Fruit fly (Drosophila melanogaster): Measurements from ENCODE around the gene exex.

exex gene

DNA sequence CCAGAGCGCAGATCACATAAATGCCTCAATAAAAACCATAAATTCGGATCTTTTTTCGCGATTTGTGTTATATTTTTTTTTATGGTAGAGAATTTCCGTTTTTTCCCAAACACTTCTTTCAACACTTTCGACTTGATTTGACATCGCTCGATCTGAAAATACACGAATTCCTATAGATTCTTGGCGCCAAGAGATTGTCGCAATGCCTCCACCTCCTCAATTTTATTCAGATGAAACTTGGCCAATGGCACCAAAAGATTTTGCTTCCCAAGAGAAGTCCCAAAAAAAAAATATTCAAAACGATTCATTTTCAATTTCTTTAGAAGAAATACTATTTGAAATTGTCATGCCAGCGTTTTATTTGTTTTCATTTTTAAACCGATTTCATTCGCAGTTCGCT, 43.4 kb upstream of the exex start:
- no peak for TF ChIP-seq pan (optimal IDR thresholded peaks at IDR 0.05)
- no peak for TF ChIP-seq Hnf4 (GFP tag; optimal IDR thresholded peaks at IDR 0.05)
- TF ChIP-seq Dif (GFP tag; optimal IDR thresholded peaks at IDR 0.05; ENCODE audit: partially characterized antibody) = no peak
- no peak for TF ChIP-seq rgr (GFP tag; optimal IDR thresholded peaks at IDR 0.05)
- TF ChIP-seq OdsH (GFP tag; optimal IDR thresholded peaks at IDR 0.05) = no peak
- TF ChIP-seq fru (GFP tag; optimal IDR thresholded peaks at IDR 0.05) = no peak
- no peak for TF ChIP-seq N (GFP tag; optimal IDR thresholded peaks at IDR 0.05)
- TF ChIP-seq Sp1 (GFP tag; optimal IDR thresholded peaks at IDR 0.05) = no peak
- TF ChIP-seq foxo (GFP tag; optimal IDR thresholded peaks at IDR 0.05) = no peak
- no peak for TF ChIP-seq Jra (GFP tag; optimal IDR thresholded peaks at IDR 0.05)
- TF ChIP-seq lola (GFP tag; optimal IDR thresholded peaks at IDR 0.05) = no peak
- TF ChIP-seq Mio (GFP tag; optimal IDR thresholded peaks at IDR 0.05) = no peak
- TF ChIP-seq tai (GFP tag; optimal IDR thresholded peaks at IDR 0.05) = no peak
- TF ChIP-seq woc (GFP tag; optimal IDR thresholded peaks at IDR 0.05) = no peak
- TF ChIP-seq CG32264 (GFP tag; optimal IDR thresholded peaks at IDR 0.05) = no peak
- TF ChIP-seq h (GFP tag; optimal IDR thresholded peaks at IDR 0.05) = no peak
- TF ChIP-seq ey (GFP tag; optimal IDR thresholded peaks at IDR 0.05) = no peak
- TF ChIP-seq HLH106 (tag; optimal IDR thresholded peaks at IDR 0.05) = no peak

DNA sequence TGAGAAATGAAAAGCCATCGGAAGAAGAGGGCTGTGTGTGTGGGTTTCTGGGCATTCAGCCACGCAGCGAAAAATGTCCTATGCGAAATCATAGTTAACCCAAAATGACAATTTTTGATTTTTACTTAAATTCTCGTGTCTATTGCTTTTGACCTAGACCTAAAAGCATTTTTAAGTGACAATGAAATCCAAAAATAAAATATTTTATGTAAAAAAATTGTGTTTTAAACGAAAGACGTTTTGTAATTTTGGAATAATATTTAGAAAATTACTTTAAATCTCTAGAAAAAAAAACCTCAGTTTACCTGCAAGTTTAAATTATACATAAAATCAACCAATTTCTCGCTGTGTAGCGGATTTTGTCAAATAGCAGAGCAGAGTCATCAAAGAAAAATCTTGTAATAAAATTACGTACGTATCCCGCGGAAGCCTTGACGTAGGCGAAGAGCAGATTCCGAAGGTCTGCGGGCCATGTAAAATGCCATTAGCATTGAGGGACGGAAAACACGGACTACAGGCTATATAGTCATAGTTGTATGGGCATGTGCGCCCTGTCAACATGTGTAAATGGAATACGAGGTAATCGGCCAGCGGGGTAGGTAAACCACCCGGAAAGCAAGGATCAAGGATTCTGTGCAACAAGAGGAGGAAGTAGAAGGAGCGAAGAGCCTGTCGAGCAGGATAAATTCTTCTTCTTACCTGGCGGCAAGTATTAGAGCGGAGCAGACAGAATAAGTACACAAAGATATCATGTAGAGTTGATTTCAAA, 38.1 kb upstream of the exex start:
- no peak for TF ChIP-seq GATAd (GFP tag; optimal IDR thresholded peaks at IDR 0.05)
- no peak for TF ChIP-seq CG32264 (GFP tag; optimal IDR thresholded peaks at IDR 0.05)
- no peak for TF ChIP-seq foxo (GFP tag; optimal IDR thresholded peaks at IDR 0.05)
- TF ChIP-seq Myc (optimal IDR thresholded peaks at IDR 0.05) = no peak
- TF ChIP-seq jim (GFP tag; optimal IDR thresholded peaks at IDR 0.05) = no peak
- TF ChIP-seq lola (GFP tag; optimal IDR thresholded peaks at IDR 0.05) = no peak
- TF ChIP-seq dl (GFP tag; optimal IDR thresholded peaks at IDR 0.05; ENCODE audit: insufficient read depth in 1 of 2, partially characterized antibody in 2 of 2) = no peak
- no peak for TF ChIP-seq Hr83 (GFP tag; optimal IDR thresholded peaks at IDR 0.05; ENCODE audit: poor library complexity, severe bottlenecking)
- TF ChIP-seq CrebA (GFP tag; optimal IDR thresholded peaks at IDR 0.05; ENCODE audit: borderline replicate concordance) = no peak
- no peak for TF ChIP-seq brk (GFP tag; optimal IDR thresholded peaks at IDR 0.05)
- TF ChIP-seq usp (GFP tag; optimal IDR thresholded peaks at IDR 0.05) = no peak
- no peak for TF ChIP-seq pan (optimal IDR thresholded peaks at IDR 0.05)

DNA sequence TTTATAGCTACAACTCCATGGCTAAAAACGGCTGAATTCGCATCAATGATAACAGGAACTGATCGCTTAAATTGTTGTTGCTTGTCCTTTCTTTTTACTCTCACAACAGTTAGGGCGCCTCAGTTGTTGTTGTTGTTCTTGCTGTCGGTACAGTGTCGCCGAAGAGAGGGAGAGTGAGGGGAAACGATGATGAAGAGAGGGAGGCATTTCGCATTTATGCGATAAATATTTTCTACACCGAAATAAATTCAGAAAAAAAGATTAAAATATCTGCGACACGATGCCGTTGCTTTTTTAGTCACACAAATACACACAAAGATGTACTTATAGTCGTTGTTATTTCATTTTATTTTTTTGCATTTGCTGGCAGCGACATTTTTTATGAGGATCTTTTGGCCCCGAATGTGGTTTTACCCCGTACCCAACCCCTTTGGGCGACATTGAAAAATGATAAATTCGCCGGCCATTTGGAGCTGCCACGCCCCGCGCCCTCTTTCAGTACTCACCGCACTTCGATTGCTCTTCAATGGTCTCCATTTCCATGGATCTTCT, 37.0 kb upstream of the exex start:
- TF ChIP-seq OdsH (GFP tag; optimal IDR thresholded peaks at IDR 0.05) = no peak
- no peak for TF ChIP-seq jim (GFP tag; optimal IDR thresholded peaks at IDR 0.05)
- no peak for TF ChIP-seq pan (optimal IDR thresholded peaks at IDR 0.05)
- peak; percentile 2 for TF ChIP-seq br (GFP tag; optimal IDR thresholded peaks at IDR 0.05)
- TF ChIP-seq rgr (GFP tag; optimal IDR thresholded peaks at IDR 0.05) = no peak
- peak; percentile 0 for TF ChIP-seq HLH106 (tag; optimal IDR thresholded peaks at IDR 0.05)
- no peak for TF ChIP-seq sv (GFP tag; optimal IDR thresholded peaks at IDR 0.05)
- peak; percentile 19 for TF ChIP-seq psq (GFP tag; optimal IDR thresholded peaks at IDR 0.05)
- no peak for TF ChIP-seq Hr83 (GFP tag; optimal IDR thresholded peaks at IDR 0.05; ENCODE audit: poor library complexity, severe bottlenecking)
- TF ChIP-seq ey (GFP tag; optimal IDR thresholded peaks at IDR 0.05) = no peak
- TF ChIP-seq foxo (GFP tag; optimal IDR thresholded peaks at IDR 0.05) = peak in 1 of 2 experiments; percentile 22
- TF ChIP-seq N (GFP tag; optimal IDR thresholded peaks at IDR 0.05) = no peak
- no peak for TF ChIP-seq Myc (optimal IDR thresholded peaks at IDR 0.05)
- TF ChIP-seq usp (GFP tag; optimal IDR thresholded peaks at IDR 0.05) = no peak
- no peak for TF ChIP-seq GATAd (GFP tag; optimal IDR thresholded peaks at IDR 0.05)
- TF ChIP-seq fru (GFP tag; optimal IDR thresholded peaks at IDR 0.05) = no peak
- no peak for TF ChIP-seq brk (GFP tag; optimal IDR thresholded peaks at IDR 0.05)
- no peak for TF ChIP-seq Hnf4 (GFP tag; optimal IDR thresholded peaks at IDR 0.05)
- TF ChIP-seq CG9705 (GFP tag; optimal IDR thresholded peaks at IDR 0.05) = no peak
- no peak for TF ChIP-seq Hr78 (GFP tag; optimal IDR thresholded peaks at IDR 0.05)
- TF ChIP-seq woc (GFP tag; optimal IDR thresholded peaks at IDR 0.05) = no peak
- TF ChIP-seq Mio (GFP tag; optimal IDR thresholded peaks at IDR 0.05) = no peak
